In genomic region chr3R:21998877-21999276, dm6 we compare ENCODE assay signal across 4 fruit fly cellular contexts.
TF ChIP-seq lines count a peak whose summit lies in the region.

No protein-coding gene starts in this region.

TF ChIP-seq in whole organism, adult, 20 proteins besides CTCF, POLR2A, EP300 and RAD21:
- TF ChIP-seq CG7045 (GFP tag; optimal IDR thresholded peaks at IDR 0.05; lab: Kevin White, UChicago) (peak; percentile 23), cnc (optimal IDR thresholded peaks at IDR 0.05; lab: Kevin White, UChicago) (no peak)

TF ChIP-seq in whole organism, prepupa, 60 proteins besides CTCF, POLR2A, EP300 and RAD21:
- TF ChIP-seq fd59A (GFP tag; optimal IDR thresholded peaks at IDR 0.05; lab: Kevin White, UChicago) (no peak), CG7368 (GFP tag; optimal IDR thresholded peaks at IDR 0.05; lab: Kevin White, UChicago) (no peak), fkh (GFP tag; optimal IDR thresholded peaks at IDR 0.05; lab: Kevin White, UChicago) (no peak), OdsH (GFP tag; optimal IDR thresholded peaks at IDR 0.05; lab: Kevin White, UChicago) (no peak), Hr39 (GFP tag; optimal IDR thresholded peaks at IDR 0.05; lab: Kevin White, UChicago) (peak; percentile 1), cyc (GFP tag; optimal IDR thresholded peaks at IDR 0.05; lab: Kevin White, UChicago) (no peak), dsx (GFP tag; optimal IDR thresholded peaks at IDR 0.05; lab: Kevin White, UChicago; ENCODE audit: poor library complexity, severe bottlenecking) (peak; percentile 24), Smox (GFP tag; optimal IDR thresholded peaks at IDR 0.05; lab: Kevin White, UChicago) (peak; percentile 2), CG6854 (GFP tag; optimal IDR thresholded peaks at IDR 0.05; lab: Kevin White, UChicago) (no peak), CG32006 (GFP tag; optimal IDR thresholded peaks at IDR 0.05; lab: Kevin White, UChicago) (no peak), Eip78C (GFP tag; lab: Kevin White, UChicago) (peak; percentile 72), esn (GFP tag; optimal IDR thresholded peaks at IDR 0.05; lab: Kevin White, UChicago) (peak; percentile 8), Ets21C (GFP tag; optimal IDR thresholded peaks at IDR 0.05; lab: Kevin White, UChicago) (no peak), CG3032 (tag; optimal IDR thresholded peaks at IDR 0.05; lab: Kevin White, UChicago) (peak; percentile 15), topi (GFP tag; optimal IDR thresholded peaks at IDR 0.05; lab: Kevin White, UChicago) (peak; percentile 3), eg (GFP tag; IDR thresholded peaks at IDR 0.05; lab: Robert Waterston, UW) (no peak), CG6792 (GFP tag; optimal IDR thresholded peaks at IDR 0.05; lab: Kevin White, UChicago) (no peak), CG8119 (GFP tag; IDR thresholded peaks at IDR 0.05; lab: Robert Waterston, UW) (no peak), vri (GFP tag; optimal IDR thresholded peaks at IDR 0.05; lab: Kevin White, UChicago) (no peak), CG9139 (GFP tag; optimal IDR thresholded peaks at IDR 0.05; lab: Kevin White, UChicago) (no peak), CG16779 (tag; optimal IDR thresholded peaks at IDR 0.05; lab: Kevin White, UChicago) (no peak), salr (GFP tag; optimal IDR thresholded peaks at IDR 0.05; lab: Kevin White, UChicago) (no peak), CG6276 (GFP tag; optimal IDR thresholded peaks at IDR 0.05; lab: Kevin White, UChicago) (no peak), Gug (GFP tag; IDR thresholded peaks at IDR 0.05; lab: Robert Waterston, UW) (no peak), svp (GFP tag; lab: Kevin White, UChicago) (peak; percentile 53), CG10631 (GFP tag; optimal IDR thresholded peaks at IDR 0.05; lab: Kevin White, UChicago) (peak; percentile 13), lz (GFP tag; optimal IDR thresholded peaks at IDR 0.05; lab: Kevin White, UChicago) (no peak), Ets96B (tag; optimal IDR thresholded peaks at IDR 0.05; lab: Kevin White, UChicago) (peak; percentile 15), CG4318 (GFP tag; optimal IDR thresholded peaks at IDR 0.05; lab: Kevin White, UChicago) (no peak), CG10669 (GFP tag; optimal IDR thresholded peaks at IDR 0.05; lab: Kevin White, UChicago) (peak; percentile 2)

TF ChIP-seq in whole organism, pupa, 21 proteins besides CTCF, POLR2A, EP300 and RAD21:
- peak; percentile 4 for TF ChIP-seq CG17806 (tag; optimal IDR thresholded peaks at IDR 0.05; lab: Kevin White, UChicago)
- TF ChIP-seq CG4496 (GFP tag; IDR thresholded peaks at IDR 0.05; lab: Robert Waterston, UW): no peak
- peak; percentile 27 for TF ChIP-seq CG15710 (tag; optimal IDR thresholded peaks at IDR 0.05; lab: Kevin White, UChicago)
- TF ChIP-seq CG8159 (tag; optimal IDR thresholded peaks at IDR 0.05; lab: Kevin White, UChicago): peak; percentile 55

TF ChIP-seq in whole organism, wandering third instar larva, 38 proteins besides CTCF, POLR2A, EP300 and RAD21:
- peak; percentile 16 for TF ChIP-seq fru (GFP tag; optimal IDR thresholded peaks at IDR 0.05; lab: Kevin White, UChicago)
- no peak for TF ChIP-seq usp (GFP tag; optimal IDR thresholded peaks at IDR 0.05; lab: Kevin White, UChicago)
